Worm (Caenorhabditis elegans) whole organism, midembryonic: ENCODE results near the gene srsx-37.

ENCODE experiments used
- flt-1 ChIP-seq: fragments of 200-800 bp; sonication (Bioruptor generic); IDR thresholded peaks from 2 replicates; pipeline ENCODE4 v1.3.6; 2022; ENCODE audit warnings: missing genetic modification characterization, missing compliant biosample characterization
- ztf-23 ChIP-seq: fragments of 200-800 bp; sonication (Bioruptor generic); IDR thresholded peaks from 2 replicates; pipeline ENCODE4 v1.3.6; 2022; ENCODE audit warnings: missing genetic modification reagents, missing genetic modification characterization, missing compliant biosample characterization

- TF ChIP-seq flt-1: no peak
- TF ChIP-seq ztf-23 (GFP tag; lab: Robert Waterston, UW): no peak
Observed at ce11 chrV:15272263-15272662, 13.3 kb upstream of the srsx-37 start, which contains the start of gene T10H4.4.
